Fruit fly (Drosophila melanogaster): Measurements from ENCODE around the gene CG17283.

DNA sequence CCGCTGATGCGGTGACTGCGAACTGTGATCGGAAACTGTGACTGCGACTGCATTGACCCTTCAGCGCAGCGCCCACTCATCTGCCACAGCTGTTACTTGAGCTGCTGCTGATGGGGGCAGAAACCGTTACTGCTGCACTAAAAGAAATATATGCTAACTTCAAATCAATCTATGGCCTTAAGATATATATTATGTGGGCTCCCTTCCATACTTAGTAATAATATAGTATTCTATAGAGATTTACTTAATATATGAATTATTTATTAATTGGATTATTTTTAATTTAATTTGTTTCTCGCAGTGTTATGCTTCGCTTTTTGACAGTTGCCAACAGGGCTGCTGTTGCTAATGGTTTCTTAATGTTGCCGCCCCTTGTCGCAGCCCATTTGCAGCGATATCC is 28.6 kb upstream of the CG17283 start:
- no peak for TF ChIP-seq Myc (optimal IDR thresholded peaks at IDR 0.05)
- no peak for TF ChIP-seq Sin3A (optimal IDR thresholded peaks at IDR 0.05)
- no peak for TF ChIP-seq h (optimal IDR thresholded peaks at IDR 0.05)
